Fruit fly (Drosophila melanogaster) whole organism, embryonic: ENCODE measurements around the gene run.

Source experiments
- Ada2b ChIP-seq: fragments of 200-800 bp; sonication (Bioruptor generic); IDR thresholded peaks from 2 replicates; pipeline ENCODE4 v1.3.6; 2022; ENCODE audit warnings: missing biosample characterization, missing genetic modification characterization
- Adf1 ChIP-seq: fragments of 200-800 bp; sonication (Bioruptor generic); IDR thresholded peaks from 2 replicates; pipeline ENCODE4 v1.3.6; 2022; ENCODE audit warnings: missing biosample characterization, missing genetic modification characterization
- Bgb ChIP-seq: fragments of 200-800 bp; sonication (Bioruptor generic); IDR thresholded peaks from 2 replicates; pipeline ENCODE4 v1.3.6; 2022; ENCODE audit warnings: missing biosample characterization, missing genetic modification characterization; ENCODE audit not compliant: partially characterized antibody
- BtbVII ChIP-seq: fragments of 200-800 bp; sonication (Bioruptor generic); optimal IDR thresholded peaks from 3 replicates; lab custom pipeline; 2017; ENCODE audit warnings: missing biosample characterization, mild to moderate bottlenecking, missing genetic modification characterization
- CG10147 ChIP-seq: fragments of 200-800 bp; sonication (Bioruptor generic); optimal IDR thresholded peaks from 2 replicates; lab custom pipeline; 2019; ENCODE audit warnings: missing biosample characterization, mild to moderate bottlenecking, missing genetic modification characterization, moderate library complexity
- CG10321 ChIP-seq: fragments of 200-800 bp; sonication (Bioruptor generic); IDR thresholded peaks from 2 replicates; pipeline ENCODE4 v1.3.6; 2022; ENCODE audit warnings: missing biosample characterization, missing genetic modification characterization
- CG10543 ChIP-seq: fragments of 200-800 bp; sonication (Bioruptor generic); optimal IDR thresholded peaks from 3 replicates; lab custom pipeline; 2017; ENCODE audit warnings: missing biosample characterization, mild to moderate bottlenecking, missing genetic modification characterization, moderate library complexity
- CG10654 ChIP-seq: fragments of 200-800 bp; sonication (Bioruptor generic); optimal IDR thresholded peaks from 2 replicates; lab custom pipeline; 2016; ENCODE audit warnings: missing biosample characterization, missing genetic modification characterization
- CG11398 ChIP-seq: fragments of 200-800 bp; sonication (Bioruptor generic); optimal IDR thresholded peaks from 2 replicates; lab custom pipeline; 2016; ENCODE audit warnings: missing biosample characterization, missing genetic modification characterization
- CG11456 ChIP-seq: fragments of 200-800 bp; sonication (Bioruptor generic); IDR thresholded peaks from 3 replicates; pipeline ENCODE4 v1.3.6; 2022; ENCODE audit warnings: missing biosample characterization, missing genetic modification characterization
- CG12219 ChIP-seq: fragments of 200-800 bp; sonication (Bioruptor generic); optimal IDR thresholded peaks from 3 replicates; lab custom pipeline; 2018; ENCODE audit warnings: missing biosample characterization, mild to moderate bottlenecking, missing genetic modification characterization
- CG13894 ChIP-seq: fragments of 200-800 bp; sonication (Bioruptor generic); optimal IDR thresholded peaks from 3 replicates; lab custom pipeline; 2018; ENCODE audit warnings: missing biosample characterization, mild to moderate bottlenecking, missing genetic modification characterization, moderate library complexity
- CG14014 ChIP-seq: fragments of 200-800 bp; sonication (Bioruptor generic); IDR thresholded peaks from 2 replicates; pipeline ENCODE4 v1.3.6; 2022; ENCODE audit warnings: missing biosample characterization, missing genetic modification characterization
- CG1832 ChIP-seq: fragments of 200-800 bp; sonication (Bioruptor generic); optimal IDR thresholded peaks from 2 replicates; lab custom pipeline; 2017; ENCODE audit warnings: missing biosample characterization, mild to moderate bottlenecking, missing genetic modification characterization, inconsistent platforms
- CG31441 ChIP-seq: fragments of 200-800 bp; sonication (Bioruptor generic); IDR thresholded peaks from 2 replicates; pipeline ENCODE4 v1.3.6; 2022; ENCODE audit warnings: missing biosample characterization, missing genetic modification characterization
- CG32532 ChIP-seq: fragments of 200-800 bp; sonication (Bioruptor generic); IDR thresholded peaks from 2 replicates; pipeline ENCODE4 v1.3.6; 2022; ENCODE audit warnings: missing biosample characterization, missing genetic modification characterization
- CG5953 ChIP-seq: fragments of 200-800 bp; sonication (Bioruptor generic); IDR thresholded peaks from 2 replicates; pipeline ENCODE4 v1.3.6; 2022; ENCODE audit warnings: missing biosample characterization, missing genetic modification characterization
- CG6272 ChIP-seq: fragments of 200-800 bp; sonication (Bioruptor generic); IDR thresholded peaks from 2 replicates; pipeline ENCODE4 v1.3.6; 2022; ENCODE audit warnings: missing biosample characterization, missing genetic modification characterization
- CG6813 ChIP-seq: fragments of 200-800 bp; sonication (Bioruptor generic); optimal IDR thresholded peaks from 2 replicates; lab custom pipeline; 2017; ENCODE audit warnings: missing biosample characterization, missing genetic modification characterization, mild to moderate bottlenecking, moderate library complexity, missing genetic modification reagents
- CG6854 ChIP-seq: fragments of 200-800 bp; sonication (Bioruptor generic); optimal IDR thresholded peaks from 3 replicates; lab custom pipeline; 2017; ENCODE audit warnings: missing biosample characterization, mild to moderate bottlenecking, missing genetic modification characterization
- CG7357 ChIP-seq: fragments of 200-800 bp; sonication (Bioruptor generic); IDR thresholded peaks from 3 replicates; pipeline ENCODE4 v1.3.6; 2022; ENCODE audit warnings: missing biosample characterization, missing genetic modification characterization
- D ChIP-seq, 2 experiments: fragments of 200-800 bp in 1 of 2; fragments of >200 bp in 1 of 2; sonication (Bioruptor generic) in 1 of 2; optimal IDR thresholded peaks; 2 replicates in 1 of 2; 3 replicates in 1 of 2; lab custom pipeline; 2017; ENCODE audit warnings: mild to moderate bottlenecking in 1 of 2, missing biosample characterization in 1 of 2, missing genetic modification characterization in 1 of 2, missing genetic modification reagents in 1 of 2
- Deaf1 ChIP-seq: fragments of 200-800 bp; optimal IDR thresholded peaks from 3 replicates; lab custom pipeline; 2019; ENCODE audit warnings: missing biosample characterization, mild to moderate bottlenecking, missing genetic modification characterization, moderate library complexity
- Gsc ChIP-seq: fragments of 200-800 bp; sonication (Bioruptor generic); IDR thresholded peaks from 2 replicates; pipeline ENCODE4 v1.3.6; 2022; ENCODE audit warnings: missing biosample characterization, missing genetic modification characterization
- HLH4C ChIP-seq: fragments of 200-800 bp; sonication (Bioruptor generic); IDR thresholded peaks from 3 replicates; pipeline ENCODE4 v1.3.6; 2022; ENCODE audit warnings: missing biosample characterization, missing genetic modification characterization; ENCODE audit not compliant: partially characterized antibody
- Nf-YB ChIP-seq: fragments of 200-800 bp; sonication (Bioruptor generic); optimal IDR thresholded peaks from 3 replicates; lab custom pipeline; 2019; ENCODE audit warnings: missing biosample characterization, mild to moderate bottlenecking, missing genetic modification characterization, moderate library complexity
- Nf-YC ChIP-seq: fragments of 200-800 bp; optimal IDR thresholded peaks from 3 replicates; lab custom pipeline; 2019; ENCODE audit warnings: missing biosample characterization, mild to moderate bottlenecking, missing genetic modification characterization, moderate library complexity
- abd-A ChIP-seq: fragments of 200-800 bp; sonication (Bioruptor generic); optimal IDR thresholded peaks from 3 replicates; lab custom pipeline; 2019; ENCODE audit warnings: missing biosample characterization, mild to moderate bottlenecking, missing genetic modification characterization, moderate library complexity
- ap ChIP-seq: fragments of 200-800 bp; sonication (Bioruptor generic); IDR thresholded peaks from 2 replicates; pipeline ENCODE4 v1.3.6; 2022; ENCODE audit warnings: missing biosample characterization, missing genetic modification characterization
- crol ChIP-seq: fragments of 200-800 bp; sonication (Bioruptor generic); IDR thresholded peaks from 2 replicates; pipeline ENCODE4 v1.3.6; 2022; ENCODE audit warnings: missing biosample characterization, missing genetic modification characterization
- crp ChIP-seq, 2 experiments: fragments of 200-800 bp; sonication (Bioruptor generic); optimal IDR thresholded peaks; 2 replicates in 1 of 2; 3 replicates in 1 of 2; lab custom pipeline; 2017; ENCODE audit warnings: missing biosample characterization in 2 of 2, missing genetic modification characterization in 2 of 2, mild to moderate bottlenecking in 1 of 2, moderate library complexity in 1 of 2
- ems ChIP-seq: fragments of 200-800 bp; sonication (Bioruptor generic); optimal IDR thresholded peaks from 3 replicates; lab custom pipeline; 2016; ENCODE audit warnings: missing biosample characterization, missing genetic modification characterization
- en ChIP-seq: fragments of 200-800 bp; sonication (Bioruptor generic); optimal IDR thresholded peaks from 2 replicates; lab custom pipeline; 2016; ENCODE audit warnings: missing biosample characterization, missing genetic modification characterization
- hbn ChIP-seq: fragments of 200-800 bp; sonication (Bioruptor generic); IDR thresholded peaks from 2 replicates; pipeline ENCODE4 v1.3.6; 2022; ENCODE audit warnings: missing biosample characterization, missing genetic modification characterization; ENCODE audit not compliant: partially characterized antibody
- inv ChIP-seq: fragments of 200-800 bp; sonication (Bioruptor generic); IDR thresholded peaks from 2 replicates; pipeline ENCODE4 v1.3.6; 2022; ENCODE audit warnings: missing biosample characterization, missing genetic modification characterization; ENCODE audit not compliant: partially characterized antibody
- mirr ChIP-seq: fragments of 200-800 bp; sonication (Bioruptor generic); optimal IDR thresholded peaks from 3 replicates; lab custom pipeline; 2018; ENCODE audit warnings: missing biosample characterization, mild to moderate bottlenecking, missing genetic modification characterization
- pros ChIP-seq: fragments of 200-800 bp; sonication (Bioruptor generic); optimal IDR thresholded peaks from 3 replicates; lab custom pipeline; 2019; ENCODE audit warnings: missing biosample characterization, mild to moderate bottlenecking, missing genetic modification characterization, moderate library complexity
- run ChIP-seq: fragments of 200-800 bp; sonication (Bioruptor generic); optimal IDR thresholded peaks from 3 replicates; lab custom pipeline; 2018; ENCODE audit warnings: missing biosample characterization, mild to moderate bottlenecking, missing genetic modification characterization
- sc ChIP-seq, 3 experiments: fragments of >200 bp in 2 of 3; fragments of 200-800 bp in 1 of 3; sonication (Bioruptor generic) in 1 of 3; optimal IDR thresholded peaks; 2 replicates in 2 of 3; 3 replicates in 1 of 3; lab custom pipeline; 2017; ENCODE audit warnings: mild to moderate bottlenecking in 1 of 3, missing biosample characterization in 1 of 3, missing genetic modification characterization in 1 of 3, missing genetic modification reagents in 1 of 3
- seq ChIP-seq: fragments of 200-800 bp; sonication (Bioruptor generic); IDR thresholded peaks from 2 replicates; pipeline ENCODE4 v1.3.6; 2022; ENCODE audit warnings: missing biosample characterization, missing genetic modification characterization
- tll ChIP-seq, 2 experiments: fragments of 200-800 bp in 1 of 2; fragments of >200 bp in 1 of 2; sonication (Bioruptor generic) in 1 of 2; optimal IDR thresholded peaks; 2 replicates each; lab custom pipeline; 2017 to 2019; ENCODE audit warnings: missing biosample characterization in 2 of 2, missing genetic modification characterization in 2 of 2, mild to moderate bottlenecking in 1 of 2, moderate library complexity in 1 of 2
- yki ChIP-seq: fragments of >200 bp; optimal IDR thresholded peaks from 3 replicates; lab custom pipeline; 2018
- zfh2 ChIP-seq: fragments of 200-800 bp; sonication (Bioruptor generic); optimal IDR thresholded peaks from 2 replicates; lab custom pipeline; 2016; ENCODE audit warnings: missing biosample characterization, missing genetic modification characterization

Gene run

DNA sequence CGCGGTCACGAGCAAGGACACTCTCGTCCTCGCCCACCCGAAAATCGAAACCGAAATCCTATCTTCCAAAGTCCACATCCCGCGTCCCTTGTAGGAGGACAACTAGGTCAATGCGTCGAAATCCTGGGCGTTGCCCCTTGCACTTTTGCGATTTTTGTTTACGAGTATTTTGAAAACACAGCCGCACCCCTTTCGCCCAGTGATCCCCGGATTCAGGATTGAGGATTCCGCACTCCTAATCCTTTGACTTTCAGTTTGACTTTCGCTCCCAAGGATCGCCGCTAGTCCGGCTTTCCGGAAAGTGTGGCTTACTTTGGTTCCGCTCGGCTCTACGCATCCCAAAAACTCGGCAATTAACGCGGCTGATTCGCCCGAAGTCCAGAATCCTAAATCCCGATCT, 10.1 kb upstream of the run start:
- TF ChIP-seq crp (GFP tag; optimal IDR thresholded peaks at IDR 0.05; lab: Kevin White, UChicago) (no peak), D (optimal IDR thresholded peaks at IDR 0.05; lab: Kevin White, UChicago) (peak; percentile 20), D (GFP tag; optimal IDR thresholded peaks at IDR 0.05; lab: Kevin White, UChicago) (no peak), CG31441 (GFP tag; lab: Robert Waterston, UW) (no peak), tll (GFP tag; optimal IDR thresholded peaks at IDR 0.05; lab: Kevin White, UChicago) (peak in 1 of 2 experiments; percentile 96)

dm6 chrX:20687252-20687651, 3.2 kb upstream of the run start:
- no peak for TF ChIP-seq CG11456
- TF ChIP-seq ap (GFP tag; lab: Robert Waterston, UW) = no peak
- TF ChIP-seq run (tag; lab: Kevin White, UChicago) = peak; percentile 94
- TF ChIP-seq CG6854 (GFP tag; lab: Kevin White, UChicago) = no peak
- no peak for TF ChIP-seq BtbVII (GFP tag; lab: Kevin White, UChicago)
- no peak for TF ChIP-seq CG14014
- TF ChIP-seq hbn (GFP tag; lab: Robert Waterston, UW) = no peak
- TF ChIP-seq pros (GFP tag; lab: Kevin White, UChicago) = peak; percentile 86
- peak; percentile 94 for TF ChIP-seq seq (GFP tag; lab: Robert Waterston, UW)
- peak; percentile 34; the same call in 1 of the 2 replicates for TF ChIP-seq Bgb (GFP tag; lab: Robert Waterston, UW)
- TF ChIP-seq CG10543 (GFP tag; lab: Kevin White, UChicago) = no peak
- no peak for TF ChIP-seq inv (GFP tag; lab: Robert Waterston, UW)
- no peak for TF ChIP-seq Gsc (GFP tag; lab: Robert Waterston, UW)
- TF ChIP-seq yki (lab: Kevin White, UChicago) = no peak
- peak; percentile 62; the same call in 1 of the 2 replicates for TF ChIP-seq Adf1 (GFP tag; lab: Robert Waterston, UW)
- no peak for TF ChIP-seq sc (optimal IDR thresholded peaks at IDR 0.05; lab: Kevin White, UChicago)
- no peak for TF ChIP-seq sc (GFP tag; optimal IDR thresholded peaks at IDR 0.05; lab: Kevin White, UChicago)
- no peak for TF ChIP-seq CG32532
- no peak for TF ChIP-seq CG6272 (GFP tag; lab: Robert Waterston, UW)
- no peak for TF ChIP-seq HLH4C (GFP tag; lab: Robert Waterston, UW)
- peak; percentile 95 for TF ChIP-seq Nf-YC (tag; lab: Kevin White, UChicago)
- no peak for TF ChIP-seq CG10147 (GFP tag; lab: Kevin White, UChicago)
- no peak for TF ChIP-seq tll (GFP tag; optimal IDR thresholded peaks at IDR 0.05; lab: Kevin White, UChicago)
- no peak for TF ChIP-seq ems (GFP tag; lab: Kevin White, UChicago)
- TF ChIP-seq Ada2b (GFP tag; lab: Robert Waterston, UW) = no peak
- TF ChIP-seq crol (GFP tag; lab: Robert Waterston, UW) = peak; percentile 82
- TF ChIP-seq mirr (GFP tag; lab: Kevin White, UChicago) = no peak
- TF ChIP-seq CG10654 (GFP tag; lab: Kevin White, UChicago) = no peak
- TF ChIP-seq CG11398 (GFP tag; lab: Kevin White, UChicago) = no peak
- TF ChIP-seq Nf-YB (GFP tag; lab: Kevin White, UChicago) = peak; percentile 88
- TF ChIP-seq CG10321 (GFP tag; lab: Robert Waterston, UW) = peak; percentile 86
- no peak for TF ChIP-seq en (GFP tag; lab: Kevin White, UChicago)
- TF ChIP-seq CG6813 = no peak
- TF ChIP-seq abd-A (tag; lab: Kevin White, UChicago) = peak; percentile 46
- no peak for TF ChIP-seq CG5953 (GFP tag; lab: Robert Waterston, UW)
- no peak for TF ChIP-seq zfh2 (GFP tag; lab: Kevin White, UChicago)
- TF ChIP-seq Deaf1 (tag; lab: Kevin White, UChicago) = peak; percentile 46
- no peak for TF ChIP-seq CG12219 (GFP tag; lab: Kevin White, UChicago)
- peak; percentile 81 for TF ChIP-seq CG1832
- no peak for TF ChIP-seq CG7357 (GFP tag; lab: Robert Waterston, UW)
- TF ChIP-seq CG13894 = no peak
